Fruit fly (Drosophila melanogaster): ENCODE results near the gene CG9154.

CG9154 gene

dm6 chr2L:6070656-6071231, at the start of gene CG9154, which contains the start of gene Kr-h2:
CG9154 (minus strand) TSS chr2L:6070686.
Kr-h2 (plus strand) TSS chr2L:6070990.
- TF ChIP-seq CG8478 (optimal IDR thresholded peaks at IDR 0.05) = no peak
- TF ChIP-seq CTCF (optimal IDR thresholded peaks at IDR 0.05) = peak in 1 of 2 experiments; percentile 37

- TF ChIP-seq CTCF (optimal IDR thresholded peaks at IDR 0.05) = no peak
- no peak for TF ChIP-seq CG8478 (optimal IDR thresholded peaks at IDR 0.05)
These were observed 47.7 kb upstream of the CG9154 start, which contains the start of gene CG31642 for dm6 chr2L:6118212-6118611. CG31642 (plus strand) TSS chr2L:6118512.

dm6 chr2L:6110781-6111180, 40.3 kb upstream of the CG9154 start:
- TF ChIP-seq CG8478 (optimal IDR thresholded peaks at IDR 0.05) = no peak
- TF ChIP-seq CTCF (optimal IDR thresholded peaks at IDR 0.05) = no peak

dm6 chr2L:6109313-6109847, 38.9 kb upstream of the CG9154 start:
- TF ChIP-seq CG8478 (optimal IDR thresholded peaks at IDR 0.05) = no peak
- TF ChIP-seq CTCF (optimal IDR thresholded peaks at IDR 0.05) = no peak

- no peak for TF ChIP-seq CTCF (optimal IDR thresholded peaks at IDR 0.05)
- no peak for TF ChIP-seq CG8478 (optimal IDR thresholded peaks at IDR 0.05)
These were observed 29.8 kb upstream of the CG9154 start, which contains the start of gene stai for dm6 chr2L:6100202-6100689. stai (plus strand) TSS chr2L:6100377.

- TF ChIP-seq CG8478 (optimal IDR thresholded peaks at IDR 0.05) = no peak
- no peak for TF ChIP-seq CTCF (optimal IDR thresholded peaks at IDR 0.05)
These were observed 28.8 kb upstream of the CG9154 start for dm6 chr2L:6099270-6099644.

- TF ChIP-seq CG8478 (optimal IDR thresholded peaks at IDR 0.05) (no peak), CTCF (optimal IDR thresholded peaks at IDR 0.05) (peak; percentile 0 to 37)
These were observed 28.2 kb upstream of the CG9154 start, which contains the start of gene CG9175 for dm6 chr2L:6098479-6099269. CG9175 (minus strand) TSS chr2L:6098966.

dm6 chr2L:6092300-6092699, 21.8 kb upstream of the CG9154 start:
- TF ChIP-seq CG8478 (optimal IDR thresholded peaks at IDR 0.05) (no peak), CTCF (optimal IDR thresholded peaks at IDR 0.05) (no peak)

dm6 chr2L:6090786-6091716, 20.6 kb upstream of the CG9154 start, which contains the start of gene CG45075:
CG45075 (plus strand) TSS chr2L:6091412.
- TF ChIP-seq CG8478 (optimal IDR thresholded peaks at IDR 0.05) = no peak
- TF ChIP-seq CTCF (optimal IDR thresholded peaks at IDR 0.05) = peak in 1 of 2 experiments; percentile 19

dm6 chr2L:6090365-6090764, 19.9 kb upstream of the CG9154 start:
- no peak for TF ChIP-seq CTCF (optimal IDR thresholded peaks at IDR 0.05)
- TF ChIP-seq CG8478 (optimal IDR thresholded peaks at IDR 0.05) = no peak

dm6 chr2L:6089604-6090198, 19.2 kb upstream of the CG9154 start:
- no peak for TF ChIP-seq CTCF (optimal IDR thresholded peaks at IDR 0.05)
- no peak for TF ChIP-seq CG8478 (optimal IDR thresholded peaks at IDR 0.05)

- TF ChIP-seq CTCF (optimal IDR thresholded peaks at IDR 0.05) = no peak
- no peak for TF ChIP-seq CG8478 (optimal IDR thresholded peaks at IDR 0.05)
These were observed 18.2 kb upstream of the CG9154 start for dm6 chr2L:6088371-6089365.

dm6 chr2L:6087685-6088084, 17.2 kb upstream of the CG9154 start:
- TF ChIP-seq CG8478 (optimal IDR thresholded peaks at IDR 0.05) (no peak), CTCF (optimal IDR thresholded peaks at IDR 0.05) (no peak)

Measured in S2 (cell line).